Worm (Caenorhabditis elegans) whole organism, L4 larva: ENCODE measurements around the gene T28C6.3.

Experiments used
- F49E8.2 ChIP-seq: sonication (generic microtip); optimal IDR thresholded peaks from 2 replicates; lab custom pipeline; 2016; ENCODE audit warnings: missing compliant biosample characterization, mild to moderate bottlenecking, missing genetic modification characterization, borderline replicate concordance
- R02D3.7 ChIP-seq: fragments of 150-350 bp; sonication (generic microtip); optimal IDR thresholded peaks from 3 replicates; lab custom pipeline; 2014; ENCODE audit warnings: missing biosample characterization, missing genetic modification characterization
- T26A8.4 ChIP-seq: fragments of 200-800 bp; sonication (Bioruptor generic); IDR thresholded peaks from 2 replicates; pipeline ENCODE4 v1.3.6; 2022; ENCODE audit warnings: missing genetic modification characterization, missing compliant biosample characterization
- Y5F2A.4 ChIP-seq: fragments of 200-800 bp; sonication (Bioruptor generic); optimal IDR thresholded peaks from 2 replicates; lab custom pipeline; 2018; ENCODE audit warnings: mild to moderate bottlenecking, missing genetic modification characterization, missing compliant biosample characterization
- Y75B8A.6 ChIP-seq: fragments of 200-800 bp; sonication (Bioruptor generic); IDR thresholded peaks from 2 replicates; pipeline ENCODE4 v1.3.6; 2022; ENCODE audit warnings: missing genetic modification reagents, missing genetic modification characterization, missing compliant biosample characterization
- ZK337.2 ChIP-seq: fragments of 200-800 bp; sonication (Bioruptor generic); IDR thresholded peaks from 2 replicates; pipeline ENCODE4 v1.3.6; 2022; ENCODE audit warnings: missing genetic modification reagents, missing genetic modification characterization, missing compliant biosample characterization
- aha-1 ChIP-seq: fragments of 150-350 bp; peaks from one replicate; lab custom pipeline; 2014; ENCODE audit warnings: missing biosample characterization, missing genetic modification characterization
- ama-1 ChIP-seq: fragments of 150-350 bp; optimal IDR thresholded peaks from 2 replicates; lab custom pipeline; 2014; ENCODE audit warnings: inconsistent platforms, mixed read lengths
- arid-1 ChIP-seq: fragments of 200-800 bp; sonication (Bioruptor generic); conservative IDR thresholded peaks from 2 replicates; pipeline ENCODE4 v1.3.6; 2022; ENCODE audit warnings: missing genetic modification reagents, missing genetic modification characterization, missing compliant biosample characterization
- ceh-20 ChIP-seq: fragments of 200-800 bp; sonication (Bioruptor generic); IDR thresholded peaks from 2 replicates; pipeline ENCODE4 v1.3.6; 2022; ENCODE audit warnings: missing genetic modification reagents, missing genetic modification characterization, missing compliant biosample characterization
- ceh-28 ChIP-seq: fragments of 150-350 bp; optimal IDR thresholded peaks from 2 replicates; lab custom pipeline; 2014; ENCODE audit warnings: missing biosample characterization, missing genetic modification reagents, missing genetic modification characterization
- ceh-32 ChIP-seq: sonication (generic microtip); optimal IDR thresholded peaks from 2 replicates; lab custom pipeline; 2016; ENCODE audit warnings: mild to moderate bottlenecking, missing genetic modification characterization, missing compliant biosample characterization; ENCODE audit not compliant: poor library complexity
- ceh-44 ChIP-seq: fragments of 200-800 bp; sonication (Bioruptor generic); IDR thresholded peaks from 2 replicates; pipeline ENCODE4 v1.3.6; 2022; ENCODE audit warnings: missing genetic modification reagents, missing genetic modification characterization, missing compliant biosample characterization
- ceh-62 ChIP-seq: sonication (generic microtip); optimal IDR thresholded peaks from 2 replicates; lab custom pipeline; 2017; ENCODE audit warnings: missing biosample characterization, missing genetic modification characterization
- cey-2 ChIP-seq: sonication (generic microtip); optimal IDR thresholded peaks from 3 replicates; lab custom pipeline; 2017; ENCODE audit warnings: missing genetic modification characterization, mild to moderate bottlenecking, missing compliant biosample characterization, antibody characterized with exemption, borderline replicate concordance; ENCODE audit not compliant: insufficient read depth
- daf-16 ChIP-seq, 3 experiments: sonication (generic microtip); optimal IDR thresholded peaks; 2 replicates each; lab custom pipeline; 2016 to 2017; ENCODE audit warnings: missing genetic modification characterization in 3 of 3, missing genetic modification reagents in 3 of 3, mild to moderate bottlenecking in 2 of 3, missing compliant biosample characterization in 2 of 3, missing biosample characterization in 1 of 3, moderate library complexity in 1 of 3
- daf-8 ChIP-seq: fragments of 200-800 bp; sonication (Bioruptor generic); IDR thresholded peaks from 2 replicates; pipeline ENCODE4 v1.3.6; 2022; ENCODE audit warnings: missing genetic modification characterization, missing compliant biosample characterization
- dmd-6 ChIP-seq: fragments of 200-800 bp; sonication (Bioruptor generic); IDR thresholded peaks from 2 replicates; pipeline ENCODE4 v1.3.6; 2022; ENCODE audit warnings: missing genetic modification reagents, missing genetic modification characterization, missing compliant biosample characterization
- dmd-9 ChIP-seq: fragments of 200-800 bp; sonication (Bioruptor generic); IDR thresholded peaks from 2 replicates; pipeline ENCODE4 v1.3.6; 2022; ENCODE audit warnings: missing genetic modification reagents, missing genetic modification characterization, missing compliant biosample characterization
- dpl-1 ChIP-seq: fragments of 150-350 bp; optimal IDR thresholded peaks from 2 replicates; lab custom pipeline; 2014; ENCODE audit warnings: missing biosample characterization, missing genetic modification reagents, missing genetic modification characterization
- duxl-1 ChIP-seq: sonication (generic microtip); optimal IDR thresholded peaks from 2 replicates; lab custom pipeline; 2016; ENCODE audit warnings: mild to moderate bottlenecking, missing genetic modification characterization, moderate library complexity, missing compliant biosample characterization; ENCODE audit not compliant: poor library complexity
- egl-27 ChIP-seq: sonication (generic microtip); optimal IDR thresholded peaks from 3 replicates; lab custom pipeline; 2017; ENCODE audit warnings: missing biosample characterization, missing genetic modification reagents, missing genetic modification characterization
- fkh-10 ChIP-seq: fragments of 150-350 bp; optimal IDR thresholded peaks from 2 replicates; lab custom pipeline; 2014; ENCODE audit warnings: missing biosample characterization, missing genetic modification reagents, missing genetic modification characterization
- lin-39 ChIP-seq: fragments of 150-350 bp; optimal IDR thresholded peaks from 2 replicates; lab custom pipeline; 2014; ENCODE audit warnings: missing biosample characterization, missing genetic modification reagents, missing genetic modification characterization
- lir-3 ChIP-seq: sonication (generic microtip); optimal IDR thresholded peaks from 2 replicates; lab custom pipeline; 2016; ENCODE audit warnings: mild to moderate bottlenecking, missing genetic modification characterization, missing compliant biosample characterization
- lsy-2 ChIP-seq, 2 experiments: fragments of 150-350 bp in 1 of 2; sonication (generic microtip) in 1 of 2; optimal IDR thresholded peaks; 2 replicates each; lab custom pipeline; 2014 to 2017; ENCODE audit warnings: missing biosample characterization in 2 of 2, missing genetic modification characterization in 2 of 2
- madf-5 ChIP-seq, 2 experiments: fragments of 200-800 bp; sonication (Bioruptor generic); IDR thresholded peaks; 2 replicates each; pipeline ENCODE4 v1.3.6; 2022; ENCODE audit warnings: missing compliant biosample characterization in 2 of 2, missing genetic modification characterization in 2 of 2
- madf-9 ChIP-seq: fragments of 200-800 bp; sonication (Bioruptor generic); conservative IDR thresholded peaks from 2 replicates; pipeline ENCODE4 v1.3.6; 2022; ENCODE audit warnings: missing genetic modification reagents, missing genetic modification characterization, missing compliant biosample characterization
- mep-1 ChIP-seq: fragments of 150-350 bp; sonication (generic microtip); optimal IDR thresholded peaks from 3 replicates; lab custom pipeline; 2014; ENCODE audit warnings: missing biosample characterization, missing genetic modification characterization
- nhr-11 ChIP-seq: fragments of 150-350 bp; optimal IDR thresholded peaks from 2 replicates; lab custom pipeline; 2014; ENCODE audit warnings: missing biosample characterization, missing genetic modification characterization
- nhr-237 ChIP-seq: sonication (generic microtip); optimal IDR thresholded peaks from 2 replicates; lab custom pipeline; 2017; ENCODE audit warnings: missing biosample characterization, missing genetic modification characterization
- nhr-25 ChIP-seq: sonication (generic microtip); optimal IDR thresholded peaks from 2 replicates; lab custom pipeline; 2017; ENCODE audit warnings: missing genetic modification characterization, mild to moderate bottlenecking, missing compliant biosample characterization, antibody characterized with exemption, moderate library complexity, borderline replicate concordance; ENCODE audit not compliant: insufficient read depth
- nhr-6 ChIP-seq: fragments of 150-350 bp; optimal IDR thresholded peaks from 2 replicates; lab custom pipeline; 2014; ENCODE audit warnings: missing biosample characterization, missing genetic modification characterization
- pha-4 ChIP-seq, 2 experiments: fragments of 150-350 bp in 1 of 2; fragments of 200-800 bp in 1 of 2; sonication (Bioruptor generic) in 1 of 2; IDR thresholded peaks in 1 of 2; optimal IDR thresholded peaks in 1 of 2; 2 replicates each; pipeline versions ENCODE4 v1.3.6 to Lab custom; 2014 to 2022; ENCODE audit warnings: missing genetic modification characterization in 2 of 2, missing genetic modification reagents in 2 of 2, missing biosample characterization in 1 of 2, missing compliant biosample characterization in 1 of 2
- php-3 ChIP-seq: fragments of 200-800 bp; sonication (Bioruptor generic); IDR thresholded peaks from 2 replicates; pipeline ENCODE4 v1.3.6; 2022; ENCODE audit warnings: missing genetic modification reagents, missing genetic modification characterization, missing compliant biosample characterization
- pqm-1 ChIP-seq: sonication (generic microtip); optimal IDR thresholded peaks from 2 replicates; lab custom pipeline; 2017; ENCODE audit warnings: missing biosample characterization, missing genetic modification characterization
- rbr-2 ChIP-seq: sonication (generic microtip); optimal IDR thresholded peaks from 2 replicates; lab custom pipeline; 2016; ENCODE audit warnings: missing genotype, missing genetic modification characterization, missing compliant biosample characterization
- saeg-2 ChIP-seq: fragments of 200-800 bp; sonication (Bioruptor generic); IDR thresholded peaks from 2 replicates; pipeline ENCODE4 v1.3.6; 2022; ENCODE audit warnings: missing genetic modification reagents, missing genetic modification characterization, missing compliant biosample characterization
- set-16 ChIP-seq: fragments of 200-800 bp; sonication (Bioruptor generic); IDR thresholded peaks from 2 replicates; pipeline ENCODE4 v1.3.6; 2022; ENCODE audit warnings: missing genetic modification reagents, missing genetic modification characterization, missing compliant biosample characterization
- skn-1 ChIP-seq: fragments of 150-350 bp; optimal IDR thresholded peaks from 2 replicates; lab custom pipeline; 2014; ENCODE audit warnings: missing biosample characterization, missing genetic modification characterization
- snpc-1.2 ChIP-seq: fragments of 200-800 bp; sonication (Bioruptor generic); IDR thresholded peaks from 2 replicates; pipeline ENCODE4 v1.3.6; 2022; ENCODE audit warnings: missing genetic modification reagents, missing genetic modification characterization, missing compliant biosample characterization
- snpc-4 ChIP-seq: fragments of 150-350 bp; optimal IDR thresholded peaks from 2 replicates; lab custom pipeline; 2014; ENCODE audit warnings: missing biosample characterization, missing genetic modification characterization
- spr-1 ChIP-seq: sonication (generic microtip); optimal IDR thresholded peaks from 2 replicates; lab custom pipeline; 2016; ENCODE audit warnings: mild to moderate bottlenecking, missing genetic modification characterization, missing compliant biosample characterization
- tag-97 ChIP-seq: fragments of 200-800 bp; sonication (Bioruptor generic); IDR thresholded peaks from 2 replicates; pipeline ENCODE4 v1.3.6; 2022; ENCODE audit warnings: missing genetic modification characterization, missing compliant biosample characterization
- unc-62 ChIP-seq, 3 experiments: fragments of 150-350 bp in 1 of 3; sonication (generic microtip); optimal IDR thresholded peaks in 2 of 3; peaks in 1 of 3; 1 replicate in 1 of 3; 2 replicates in 2 of 3; lab custom pipeline; 2014 to 2017; ENCODE audit warnings: missing biosample characterization in 3 of 3, missing genetic modification characterization in 3 of 3, missing genetic modification reagents in 3 of 3, missing genotype in 1 of 3
- zag-1 ChIP-seq: fragments of 150-350 bp; optimal IDR thresholded peaks from 2 replicates; lab custom pipeline; 2014; ENCODE audit warnings: missing biosample characterization, missing genetic modification characterization

T28C6.3 gene

DNA sequence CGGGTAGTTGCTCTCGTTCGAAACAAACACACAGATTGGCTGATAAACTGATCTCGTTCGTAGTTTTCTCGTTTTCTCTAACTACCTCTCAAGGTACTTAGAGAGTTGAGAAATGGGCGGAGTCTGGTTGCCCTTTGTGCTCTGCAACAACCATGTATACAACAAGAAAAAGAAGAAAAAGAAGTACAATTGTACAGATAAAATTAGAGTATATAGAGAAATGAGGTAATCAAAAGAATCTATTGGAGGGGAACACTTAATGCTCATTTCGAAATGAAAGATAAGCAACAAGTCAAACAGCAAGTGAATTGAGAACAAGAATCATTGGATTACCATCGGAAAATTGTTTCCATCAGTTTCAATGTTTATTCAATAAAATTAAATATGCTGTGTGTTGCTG lies 45.2 kb downstream of the T28C6.3 start, which contains the start of gene C09G9.1 (continued):
- TF ChIP-seq dpl-1 (GFP tag; lab: Kevin White, UChicago) (no peak), ZK337.2 (GFP tag; lab: Robert Waterston, UW) (no peak), snpc-1.2 (no peak), daf-16 (GFP tag; optimal IDR thresholded peaks at IDR 0.05; lab: Kevin White, UChicago) (no peak), daf-16 (tag; optimal IDR thresholded peaks at IDR 0.05; lab: Kevin White, UChicago) (peak; percentile 23)

DNA sequence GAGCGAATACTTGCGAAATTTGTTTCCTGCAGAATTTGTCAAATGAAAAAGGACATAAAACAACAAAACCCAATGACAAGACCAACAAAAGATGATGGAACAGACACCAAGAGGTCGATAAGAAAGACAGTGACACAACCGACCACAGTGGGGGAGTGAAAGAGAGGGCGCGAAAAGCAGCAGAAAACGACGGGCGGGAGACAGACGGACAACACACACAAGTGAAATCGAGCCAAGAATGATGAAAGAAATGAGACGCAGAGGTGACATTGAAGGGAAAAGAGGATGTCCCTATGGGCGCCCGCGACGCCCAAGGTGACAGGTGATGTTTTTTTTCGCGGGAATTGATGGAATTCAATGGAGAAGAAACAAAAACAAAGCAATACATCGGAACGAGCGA lies 46.0 kb downstream of the T28C6.3 start:
- TF ChIP-seq skn-1 (tag; lab: Kevin White, UChicago): no peak
- peak; percentile 90 for TF ChIP-seq pqm-1 (tag; lab: Kevin White, UChicago)
- peak; percentile 98 for TF ChIP-seq aha-1 (tag; lab: Kevin White, UChicago)
- TF ChIP-seq daf-8 (GFP tag; lab: Robert Waterston, UW): no peak
- TF ChIP-seq R02D3.7 (tag; lab: Kevin White, UChicago): no peak
- TF ChIP-seq nhr-237 (tag; lab: Kevin White, UChicago): no peak
- TF ChIP-seq ceh-32 (tag; lab: Kevin White, UChicago): no peak
- no peak for TF ChIP-seq snpc-4 (tag; lab: Kevin White, UChicago)
- TF ChIP-seq ama-1 (lab: Kevin White, UChicago): no peak
- TF ChIP-seq duxl-1 (tag; lab: Kevin White, UChicago): no peak
- no peak for TF ChIP-seq arid-1 (GFP tag; lab: Robert Waterston, UW)
- no peak for TF ChIP-seq nhr-6 (tag; lab: Kevin White, UChicago)
- no peak for TF ChIP-seq F49E8.2 (tag; lab: Kevin White, UChicago)
- no peak for TF ChIP-seq madf-9 (GFP tag; lab: Robert Waterston, UW)
- no peak for TF ChIP-seq lin-39 (tag; lab: Kevin White, UChicago)
- no peak for TF ChIP-seq ceh-28 (tag; lab: Kevin White, UChicago)
- no peak for TF ChIP-seq Y5F2A.4 (GFP tag; lab: Kevin White, UChicago)
- TF ChIP-seq dmd-6 (GFP tag; lab: Robert Waterston, UW): peak; percentile 88
- TF ChIP-seq snpc-1.2: no peak
- no peak for TF ChIP-seq ceh-62 (tag; lab: Kevin White, UChicago)
- TF ChIP-seq pha-4 (GFP tag; IDR thresholded peaks at IDR 0.05; lab: Robert Waterston, UW): peak; percentile 38; the same call in 1 of the 2 replicates
- peak; percentile 62 for TF ChIP-seq pha-4 (tag; optimal IDR thresholded peaks at IDR 0.05; lab: Kevin White, UChicago)
- peak; percentile 81 for TF ChIP-seq nhr-11 (tag; lab: Kevin White, UChicago)
- no peak for TF ChIP-seq tag-97 (GFP tag; lab: Robert Waterston, UW)
- TF ChIP-seq ceh-44 (GFP tag; lab: Robert Waterston, UW): no peak
- peak; percentile 64 for TF ChIP-seq dpl-1 (GFP tag; lab: Kevin White, UChicago)
- TF ChIP-seq egl-27 (tag; lab: Kevin White, UChicago): no peak
- TF ChIP-seq T26A8.4 (GFP tag; lab: Robert Waterston, UW): no peak
- no peak for TF ChIP-seq lir-3 (tag; lab: Kevin White, UChicago)
- TF ChIP-seq spr-1 (tag; lab: Kevin White, UChicago): no peak
- no peak for TF ChIP-seq dmd-9 (GFP tag; lab: Robert Waterston, UW)
- peak; percentile 46 for TF ChIP-seq rbr-2
- 0 out of 2 replicates have a peak, but pooled peaks have one; percentile 35 for TF ChIP-seq php-3 (GFP tag; lab: Robert Waterston, UW)
- no peak for TF ChIP-seq zag-1
- peak in 1 of 2 experiments; percentile 96 for TF ChIP-seq unc-62 (GFP tag; optimal IDR thresholded peaks at IDR 0.05 in 1 of 2; lab: Kevin White, UChicago)
- no peak for TF ChIP-seq unc-62 (tag; optimal IDR thresholded peaks at IDR 0.05; lab: Kevin White, UChicago)
- TF ChIP-seq mep-1 (tag; lab: Kevin White, UChicago): peak; percentile 83
- no peak; the same call in 1 of the 2 replicates for TF ChIP-seq set-16 (GFP tag; lab: Robert Waterston, UW)
- peak in 1 of 2 experiments; percentile 62 for TF ChIP-seq lsy-2 (tag; optimal IDR thresholded peaks at IDR 0.05; lab: Kevin White, UChicago)
- peak; percentile 2 for TF ChIP-seq cey-2
- TF ChIP-seq nhr-25 (tag; lab: Kevin White, UChicago): peak; percentile 2
- no peak for TF ChIP-seq saeg-2 (GFP tag; lab: Robert Waterston, UW)
- no peak for TF ChIP-seq madf-5 (GFP tag; IDR thresholded peaks at IDR 0.05; lab: Robert Waterston, UW)
- peak; percentile 86 for TF ChIP-seq ceh-20
- TF ChIP-seq fkh-10 (GFP tag; lab: Kevin White, UChicago): no peak
- TF ChIP-seq ZK337.2 (GFP tag; lab: Robert Waterston, UW): no peak
- peak in 1 of 2 experiments; percentile 92 for TF ChIP-seq daf-16 (GFP tag; optimal IDR thresholded peaks at IDR 0.05; lab: Kevin White, UChicago)
- peak; percentile 63 for TF ChIP-seq daf-16 (tag; optimal IDR thresholded peaks at IDR 0.05; lab: Kevin White, UChicago)
- no peak for TF ChIP-seq Y75B8A.6 (GFP tag; lab: Robert Waterston, UW)
